Worm (Caenorhabditis elegans) whole organism, L4/young adult: ENCODE measurements around the gene bath-9.

Experiments
- W03F9.2 ChIP-seq: fragments of 150-350 bp; optimal IDR thresholded peaks from 2 replicates; lab custom pipeline; 2014; ENCODE audit warnings: missing biosample characterization, missing genetic modification characterization
- dao-5 ChIP-seq: sonication (generic microtip); optimal IDR thresholded peaks from 2 replicates; lab custom pipeline; 2016; ENCODE audit warnings: missing genotype, missing genetic modification characterization, moderate library complexity, missing compliant biosample characterization
- him-1 ChIP-seq: sonication (generic microtip); optimal IDR thresholded peaks from 2 replicates; lab custom pipeline; 2016; ENCODE audit warnings: missing genotype, missing genetic modification reagents, missing genetic modification characterization, missing compliant biosample characterization

The bath-9 gene

DNA sequence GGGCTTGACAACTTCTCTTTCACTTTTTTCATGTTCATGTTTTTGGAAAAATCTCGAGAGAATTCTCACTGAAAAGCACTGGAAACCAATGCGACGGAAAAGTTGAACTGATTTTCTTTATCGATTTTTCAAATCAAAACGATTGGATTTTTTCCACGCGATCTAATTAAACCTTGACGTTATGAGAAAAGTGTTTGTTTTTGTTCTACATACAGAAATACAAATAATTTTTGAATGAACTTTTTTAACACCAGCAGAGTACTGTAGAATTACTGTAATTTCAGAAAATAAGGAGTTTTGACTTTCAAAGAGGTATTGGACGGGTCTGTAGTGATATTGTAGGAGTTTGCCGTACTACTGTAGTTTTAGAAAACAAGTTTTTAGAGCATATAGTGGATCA, 26.0 kb downstream of the bath-9 start, which contains the start of gene nep-10:
TSS of gene nep-10 (minus strand) at position 101 of the 400 bp plus-strand sequence.
- TF ChIP-seq dao-5 (no peak), him-1 (tag; lab: Kevin White, UChicago) (no peak), W03F9.2 (tag; lab: Kevin White, UChicago) (no peak)

DNA sequence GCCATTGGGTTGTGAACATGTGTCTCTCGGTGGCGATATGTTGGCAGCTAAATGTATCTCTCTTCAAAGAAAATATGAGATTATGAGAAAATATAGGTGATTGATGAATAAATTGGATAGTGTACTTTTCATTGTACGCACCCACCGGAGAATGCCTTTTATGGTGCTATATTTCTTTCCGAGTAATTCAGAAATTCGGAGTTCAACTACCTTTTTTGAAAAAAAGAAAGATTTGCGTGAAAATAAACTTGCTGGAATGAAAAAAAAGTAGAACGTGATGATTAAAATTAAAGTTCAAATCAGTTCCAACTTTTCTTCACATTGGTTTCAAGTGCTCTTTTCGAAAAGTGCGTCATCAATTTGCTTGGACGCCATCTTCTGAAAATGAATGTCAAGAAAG, 26.6 kb downstream of the bath-9 start, which contains the start of gene nep-8:
TSS of gene nep-8 (plus strand) at position 301 of the 400 bp plus-strand sequence.
- TF ChIP-seq W03F9.2 (tag; lab: Kevin White, UChicago) (no peak), him-1 (tag; lab: Kevin White, UChicago) (no peak)

DNA sequence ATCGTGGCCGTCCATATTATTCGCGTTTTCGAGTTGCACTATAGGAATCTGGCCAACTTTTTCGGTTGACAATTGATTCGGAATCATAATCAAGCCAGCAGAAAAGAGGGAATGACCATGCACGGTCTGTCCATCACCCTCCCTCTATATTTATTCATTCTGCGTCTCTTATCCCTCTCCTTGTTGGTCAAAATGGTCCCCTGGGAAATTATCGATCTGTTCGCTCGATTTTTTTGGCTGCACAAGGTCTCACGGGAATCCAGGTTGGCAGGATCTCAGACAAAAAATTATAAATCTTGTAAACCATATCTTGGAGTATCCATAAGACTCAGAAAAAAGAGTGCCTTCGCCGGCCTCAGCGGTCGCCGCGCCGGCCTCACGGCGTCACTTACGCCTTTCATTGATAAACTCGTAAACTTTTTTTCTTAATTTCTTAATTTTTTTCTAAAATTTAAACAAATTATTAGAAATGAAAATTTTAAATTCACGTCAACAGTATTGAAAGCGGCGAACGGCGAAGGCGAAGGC, 37.6 kb downstream of the bath-9 start, which contains the start of the genes F18A12.7 and F18A12.2:
TSS of gene F18A12.7 (minus strand) at position 101 of the 528 bp plus-strand sequence.
TSS of gene F18A12.2 (plus strand) at position 478 of the 528 bp plus-strand sequence.
- TF ChIP-seq him-1 (tag; lab: Kevin White, UChicago), result no peak
- no peak for TF ChIP-seq W03F9.2 (tag; lab: Kevin White, UChicago)
- TF ChIP-seq dao-5, result no peak

DNA sequence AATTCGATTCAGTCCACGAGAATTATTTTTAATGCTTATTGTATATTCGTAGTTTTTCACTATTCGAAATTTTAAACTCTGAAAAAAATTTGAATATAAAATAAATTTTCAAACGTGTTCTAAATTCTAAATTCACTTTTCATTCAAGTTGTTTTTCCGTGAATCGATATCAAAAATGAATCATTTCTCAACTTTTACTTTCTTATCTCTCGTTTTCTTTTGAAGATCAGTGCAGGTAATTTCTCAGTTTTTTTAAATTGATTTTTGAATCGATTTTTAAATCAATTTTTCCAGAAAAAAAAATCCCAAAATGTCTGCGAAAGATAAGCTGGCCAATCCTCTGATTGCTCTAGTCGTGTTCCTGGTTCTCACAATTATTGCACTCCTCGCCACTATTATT, 39.6 kb downstream of the bath-9 start, which contains the start of gene nep-6:
TSS of gene nep-6 (plus strand) at position 301 of the 400 bp plus-strand sequence.
- TF ChIP-seq W03F9.2 (tag; lab: Kevin White, UChicago) (no peak), dao-5 (no peak), him-1 (tag; lab: Kevin White, UChicago) (no peak)

DNA sequence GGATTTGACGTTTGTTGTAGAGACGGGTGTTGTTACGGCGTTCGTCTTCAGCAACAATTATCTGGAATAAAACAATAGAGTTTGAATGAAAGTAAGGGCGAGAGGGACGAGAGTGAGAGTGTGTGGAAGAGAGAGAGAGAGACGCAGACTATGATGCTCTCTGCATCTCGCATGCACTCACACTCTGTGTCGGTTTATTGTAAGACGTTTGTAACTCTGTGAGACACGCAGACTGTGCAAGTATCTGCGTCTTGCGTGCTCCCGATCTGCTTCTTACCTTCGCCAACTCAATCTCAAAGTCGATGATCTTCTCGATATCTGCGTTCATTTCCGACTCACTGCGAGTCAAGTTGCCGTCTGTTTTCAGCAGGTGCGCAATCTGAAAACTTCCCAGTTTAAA, 46.0 kb downstream of the bath-9 start:
- no peak for TF ChIP-seq him-1 (tag; lab: Kevin White, UChicago)
- no peak for TF ChIP-seq W03F9.2 (tag; lab: Kevin White, UChicago)
- TF ChIP-seq dao-5, result no peak

DNA sequence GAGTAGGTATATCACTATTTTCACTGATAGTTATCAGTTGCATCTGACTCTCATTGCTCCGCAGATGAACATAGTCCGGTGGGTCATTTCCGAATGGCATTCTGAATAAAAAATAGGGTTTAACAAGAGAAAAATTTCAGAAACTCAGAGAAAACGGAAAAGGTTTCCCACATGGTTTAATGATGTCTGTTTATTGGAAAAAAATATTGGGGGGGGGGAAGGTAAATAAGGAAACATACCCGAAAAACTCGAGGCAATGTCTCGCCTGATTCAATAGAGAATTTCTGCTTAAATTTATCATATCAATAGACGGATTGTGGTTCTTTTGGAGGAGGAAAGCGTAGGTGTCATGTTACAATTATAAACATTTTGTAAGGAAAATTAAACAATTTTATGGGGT, 48.5 kb downstream of the bath-9 start, which contains the start of gene nep-11:
TSS of gene nep-11 (minus strand) at position 101 of the 400 bp plus-strand sequence.
- TF ChIP-seq him-1 (tag; lab: Kevin White, UChicago) (no peak), dao-5 (no peak), W03F9.2 (tag; lab: Kevin White, UChicago) (no peak)

DNA sequence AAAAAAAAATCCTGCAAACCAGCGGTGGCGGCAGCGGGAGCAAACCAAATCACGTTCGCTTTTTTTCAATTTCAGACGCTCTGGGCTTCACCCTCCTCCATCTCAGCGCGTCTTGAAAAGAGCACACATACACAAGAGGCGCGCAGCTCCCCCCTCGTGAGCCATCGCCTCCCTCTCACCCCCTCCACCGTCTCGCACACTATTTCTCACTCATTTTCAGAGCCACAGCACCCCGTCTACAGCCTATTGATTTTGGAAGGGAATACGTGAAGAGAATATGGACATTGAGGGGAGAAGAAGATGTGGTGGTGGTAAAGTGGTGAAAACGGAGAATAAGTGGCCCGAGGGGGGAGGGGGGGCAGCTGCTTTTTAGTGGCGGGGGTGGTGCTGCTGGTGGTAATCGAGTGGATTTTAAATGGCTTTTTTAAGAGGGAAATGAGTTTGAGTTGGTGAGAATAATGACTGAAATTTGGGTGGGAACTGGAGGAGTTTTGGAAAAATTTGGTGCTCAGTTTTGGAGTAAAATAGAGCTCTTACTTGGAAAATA, 51.3 kb downstream of the bath-9 start:
- peak; percentile 84 for TF ChIP-seq him-1 (tag; lab: Kevin White, UChicago)
- TF ChIP-seq W03F9.2 (tag; lab: Kevin White, UChicago), result no peak
- TF ChIP-seq dao-5, result no peak
